Worm (Caenorhabditis elegans) whole organism, early embryonic: ENCODE results near the gene T26C12.1.

Source experiments
- B0310.2 ChIP-seq: sonication (generic microtip); optimal IDR thresholded peaks from 2 replicates; lab custom pipeline; 2016; ENCODE audit warnings: mild to moderate bottlenecking, missing genetic modification characterization, missing compliant biosample characterization
- F13C5.2 ChIP-seq: sonication (generic microtip); optimal IDR thresholded peaks from 2 replicates; lab custom pipeline; 2017; ENCODE audit warnings: mild to moderate bottlenecking, missing genetic modification characterization, inconsistent platforms, missing compliant biosample characterization
- aly-1 ChIP-seq: sonication (generic microtip); optimal IDR thresholded peaks from 2 replicates; lab custom pipeline; 2016; ENCODE audit warnings: missing genetic modification characterization, missing compliant biosample characterization
- ama-1 ChIP-seq: fragments of 150-350 bp; optimal IDR thresholded peaks from 2 replicates; lab custom pipeline; 2014
- ceh-13 ChIP-seq: fragments of 200-800 bp; sonication (Bioruptor generic); optimal IDR thresholded peaks from 2 replicates; lab custom pipeline; 2018; ENCODE audit warnings: mild to moderate bottlenecking, missing genetic modification characterization, missing compliant biosample characterization
- ceh-36 ChIP-seq: sonication (generic microtip); optimal IDR thresholded peaks from 2 replicates; lab custom pipeline; 2016; ENCODE audit warnings: missing genetic modification characterization, inconsistent platforms, missing compliant biosample characterization
- ets-7 ChIP-seq: sonication (generic microtip); optimal IDR thresholded peaks from 2 replicates; lab custom pipeline; 2016; ENCODE audit warnings: missing genotype, missing genetic modification characterization, missing compliant biosample characterization
- flt-1 ChIP-seq: fragments of 200-800 bp; sonication (Bioruptor generic); IDR thresholded peaks from 2 replicates; pipeline ENCODE4 v1.3.6; 2022; ENCODE audit warnings: missing genetic modification characterization, missing compliant biosample characterization
- hmbx-1 ChIP-seq: sonication (generic microtip); optimal IDR thresholded peaks from 2 replicates; lab custom pipeline; 2016; ENCODE audit warnings: mild to moderate bottlenecking, missing genetic modification characterization, missing compliant biosample characterization
- hmg-4 ChIP-seq: fragments of 200-800 bp; sonication (Bioruptor generic); optimal IDR thresholded peaks from 2 replicates; lab custom pipeline; 2018; ENCODE audit warnings: mild to moderate bottlenecking, missing genetic modification characterization, missing compliant biosample characterization
- hnd-1 ChIP-seq: sonication (generic microtip); optimal IDR thresholded peaks from 2 replicates; lab custom pipeline; 2016; ENCODE audit warnings: missing genetic modification characterization, missing compliant biosample characterization
- pes-1 ChIP-seq: fragments of 200-800 bp; sonication (Bioruptor generic); IDR thresholded peaks from 2 replicates; pipeline ENCODE4 v1.3.6; 2022; ENCODE audit warnings: missing genetic modification reagents, missing genetic modification characterization, missing compliant biosample characterization
- scrt-1 ChIP-seq: fragments of 200-800 bp; sonication (Bioruptor generic); IDR thresholded peaks from 2 replicates; pipeline ENCODE4 v1.3.6; 2022; ENCODE audit warnings: missing genetic modification characterization, missing compliant biosample characterization
- sea-1 ChIP-seq: fragments of 200-800 bp; sonication (Bioruptor generic); conservative IDR thresholded peaks from 2 replicates; pipeline ENCODE4 v1.3.6; 2022; ENCODE audit warnings: missing genetic modification characterization, missing compliant biosample characterization
- tbx-11 ChIP-seq: fragments of 200-800 bp; sonication (Bioruptor generic); IDR thresholded peaks from 2 replicates; pipeline ENCODE4 v1.3.6; 2022; ENCODE audit warnings: missing genetic modification characterization, missing compliant biosample characterization
- tbx-37 ChIP-seq: fragments of 200-800 bp; sonication (Bioruptor generic); conservative IDR thresholded peaks from 2 replicates; pipeline ENCODE4 v1.3.6; 2022; ENCODE audit warnings: missing genetic modification reagents, missing genetic modification characterization, missing compliant biosample characterization
- tra-4 ChIP-seq: sonication (generic microtip); optimal IDR thresholded peaks from 2 replicates; lab custom pipeline; 2017; ENCODE audit warnings: missing genetic modification characterization, missing compliant biosample characterization

T26C12.1 gene

ce11 chrIV:3233429-3233885, 25.3 kb upstream of the T26C12.1 start:
- TF ChIP-seq pes-1 (GFP tag; lab: Robert Waterston, UW) (no peak), tbx-37 (GFP tag; lab: Robert Waterston, UW) (no peak), scrt-1 (GFP tag; lab: Robert Waterston, UW) (peak; percentile 6; the same call in 1 of the 2 replicates), ets-7 (tag; lab: Kevin White, UChicago) (no peak), tra-4 (tag; lab: Kevin White, UChicago) (no peak), ama-1 (lab: Kevin White, UChicago) (peak; percentile 25), ceh-36 (no peak), hnd-1 (tag; lab: Kevin White, UChicago) (no peak), sea-1 (GFP tag; lab: Robert Waterston, UW) (no peak), B0310.2 (tag; lab: Kevin White, UChicago) (no peak), aly-1 (tag; lab: Kevin White, UChicago) (peak; percentile 84)

- TF ChIP-seq flt-1 (GFP tag; lab: Robert Waterston, UW), result no peak
- no peak for TF ChIP-seq F13C5.2 (tag; lab: Kevin White, UChicago)
- no peak for TF ChIP-seq scrt-1 (GFP tag; lab: Robert Waterston, UW)
- no peak for TF ChIP-seq B0310.2 (tag; lab: Kevin White, UChicago)
- no peak for TF ChIP-seq ceh-36
- no peak for TF ChIP-seq hnd-1 (tag; lab: Kevin White, UChicago)
- no peak for TF ChIP-seq pes-1 (GFP tag; lab: Robert Waterston, UW)
- TF ChIP-seq ama-1 (lab: Kevin White, UChicago), result no peak
- TF ChIP-seq tra-4 (tag; lab: Kevin White, UChicago), result no peak
- no peak for TF ChIP-seq ets-7 (tag; lab: Kevin White, UChicago)
- TF ChIP-seq sea-1 (GFP tag; lab: Robert Waterston, UW), result no peak
- TF ChIP-seq aly-1 (tag; lab: Kevin White, UChicago), result no peak
- no peak for TF ChIP-seq hmbx-1 (tag; lab: Kevin White, UChicago)
- TF ChIP-seq hmg-4 (GFP tag; lab: Kevin White, UChicago), result no peak
Observed at ce11 chrIV:3234269-3234668, 24.4 kb upstream of the T26C12.1 start.

- no peak for TF ChIP-seq F13C5.2 (tag; lab: Kevin White, UChicago)
- TF ChIP-seq pes-1 (GFP tag; lab: Robert Waterston, UW), result no peak
- TF ChIP-seq ceh-13 (GFP tag; lab: Kevin White, UChicago), result no peak
- TF ChIP-seq tbx-37 (GFP tag; lab: Robert Waterston, UW), result no peak
- TF ChIP-seq ama-1 (lab: Kevin White, UChicago), result no peak
- no peak for TF ChIP-seq hnd-1 (tag; lab: Kevin White, UChicago)
- no peak for TF ChIP-seq tra-4 (tag; lab: Kevin White, UChicago)
- no peak for TF ChIP-seq flt-1 (GFP tag; lab: Robert Waterston, UW)
- TF ChIP-seq sea-1 (GFP tag; lab: Robert Waterston, UW), result no peak
- no peak for TF ChIP-seq hmbx-1 (tag; lab: Kevin White, UChicago)
- no peak for TF ChIP-seq aly-1 (tag; lab: Kevin White, UChicago)
- TF ChIP-seq ceh-36, result no peak
- TF ChIP-seq B0310.2 (tag; lab: Kevin White, UChicago), result no peak
- TF ChIP-seq tbx-11 (GFP tag; lab: Robert Waterston, UW), result no peak
Observed at ce11 chrIV:3246873-3247272, 11.8 kb upstream of the T26C12.1 start.

- no peak for TF ChIP-seq ets-7 (tag; lab: Kevin White, UChicago)
- TF ChIP-seq ceh-13 (GFP tag; lab: Kevin White, UChicago), result no peak
- no peak for TF ChIP-seq sea-1 (GFP tag; lab: Robert Waterston, UW)
- TF ChIP-seq pes-1 (GFP tag; lab: Robert Waterston, UW), result no peak
- no peak for TF ChIP-seq ceh-36
- TF ChIP-seq ama-1 (lab: Kevin White, UChicago), result no peak
- no peak for TF ChIP-seq tbx-11 (GFP tag; lab: Robert Waterston, UW)
- TF ChIP-seq hnd-1 (tag; lab: Kevin White, UChicago), result no peak
- TF ChIP-seq tbx-37 (GFP tag; lab: Robert Waterston, UW), result no peak
- no peak for TF ChIP-seq aly-1 (tag; lab: Kevin White, UChicago)
- no peak for TF ChIP-seq hmg-4 (GFP tag; lab: Kevin White, UChicago)
- no peak for TF ChIP-seq scrt-1 (GFP tag; lab: Robert Waterston, UW)
- no peak for TF ChIP-seq F13C5.2 (tag; lab: Kevin White, UChicago)
- no peak for TF ChIP-seq flt-1 (GFP tag; lab: Robert Waterston, UW)
- TF ChIP-seq hmbx-1 (tag; lab: Kevin White, UChicago), result no peak
Observed at ce11 chrIV:3250020-3250419, 8.7 kb upstream of the T26C12.1 start.

ce11 chrIV:3251551-3251950, 7.2 kb upstream of the T26C12.1 start:
- TF ChIP-seq sea-1 (GFP tag; lab: Robert Waterston, UW) (no peak), ceh-13 (GFP tag; lab: Kevin White, UChicago) (no peak), tra-4 (tag; lab: Kevin White, UChicago) (no peak), B0310.2 (tag; lab: Kevin White, UChicago) (no peak), ets-7 (tag; lab: Kevin White, UChicago) (no peak), hmbx-1 (tag; lab: Kevin White, UChicago) (no peak), aly-1 (tag; lab: Kevin White, UChicago) (no peak), pes-1 (GFP tag; lab: Robert Waterston, UW) (no peak), flt-1 (GFP tag; lab: Robert Waterston, UW) (no peak), scrt-1 (GFP tag; lab: Robert Waterston, UW) (no peak), ceh-36 (no peak), tbx-37 (GFP tag; lab: Robert Waterston, UW) (no peak), tbx-11 (GFP tag; lab: Robert Waterston, UW) (no peak), hnd-1 (tag; lab: Kevin White, UChicago) (no peak), hmg-4 (GFP tag; lab: Kevin White, UChicago) (no peak), F13C5.2 (tag; lab: Kevin White, UChicago) (no peak), ama-1 (lab: Kevin White, UChicago) (no peak)

ce11 chrIV:3252047-3252446, 6.7 kb upstream of the T26C12.1 start:
- no peak for TF ChIP-seq hmg-4 (GFP tag; lab: Kevin White, UChicago)
- no peak for TF ChIP-seq ceh-13 (GFP tag; lab: Kevin White, UChicago)
- no peak for TF ChIP-seq sea-1 (GFP tag; lab: Robert Waterston, UW)
- no peak for TF ChIP-seq F13C5.2 (tag; lab: Kevin White, UChicago)
- TF ChIP-seq hmbx-1 (tag; lab: Kevin White, UChicago), result no peak
- no peak for TF ChIP-seq tra-4 (tag; lab: Kevin White, UChicago)
- TF ChIP-seq tbx-37 (GFP tag; lab: Robert Waterston, UW), result no peak
- TF ChIP-seq ets-7 (tag; lab: Kevin White, UChicago), result no peak
- no peak for TF ChIP-seq hnd-1 (tag; lab: Kevin White, UChicago)
- TF ChIP-seq scrt-1 (GFP tag; lab: Robert Waterston, UW), result no peak
- TF ChIP-seq B0310.2 (tag; lab: Kevin White, UChicago), result no peak
- TF ChIP-seq pes-1 (GFP tag; lab: Robert Waterston, UW), result no peak
